Fruit fly (Drosophila melanogaster) whole organism, embryonic: ENCODE measurements around the gene red.

Experiments
- Atf-2 ChIP-seq: fragments of 200-800 bp; sonication (Bioruptor generic); optimal IDR thresholded peaks from 2 replicates; lab custom pipeline; 2016; ENCODE audit warnings: missing biosample characterization, missing genetic modification characterization
- CG10979 ChIP-seq: fragments of 200-800 bp; sonication (Bioruptor generic); optimal IDR thresholded peaks from 2 replicates; lab custom pipeline; 2018; ENCODE audit warnings: missing biosample characterization, mild to moderate bottlenecking, missing genetic modification characterization, moderate library complexity
- CG12744 ChIP-seq: fragments of 200-800 bp; sonication (Bioruptor generic); optimal IDR thresholded peaks from 2 replicates; lab custom pipeline; 2016; ENCODE audit warnings: missing biosample characterization, missing genetic modification characterization
- CG13624 ChIP-seq: fragments of 200-800 bp; sonication (Bioruptor generic); optimal IDR thresholded peaks from 2 replicates; lab custom pipeline; 2016; ENCODE audit warnings: missing biosample characterization, missing genetic modification characterization
- CG13894 ChIP-seq: fragments of 200-800 bp; sonication (Bioruptor generic); optimal IDR thresholded peaks from 3 replicates; lab custom pipeline; 2018; ENCODE audit warnings: missing biosample characterization, mild to moderate bottlenecking, missing genetic modification characterization, moderate library complexity
- CG17359 ChIP-seq: fragments of 200-800 bp; sonication (Bioruptor generic); optimal IDR thresholded peaks from 3 replicates; lab custom pipeline; 2018; ENCODE audit warnings: missing biosample characterization, mild to moderate bottlenecking, missing genetic modification characterization, moderate library complexity
- CG17912 ChIP-seq: fragments of 200-800 bp; sonication (Bioruptor generic); optimal IDR thresholded peaks from 2 replicates; lab custom pipeline; 2018; ENCODE audit warnings: missing biosample characterization, mild to moderate bottlenecking, missing genetic modification characterization
- CG4282 ChIP-seq: fragments of 200-800 bp; sonication (Bioruptor generic); optimal IDR thresholded peaks from 2 replicates; lab custom pipeline; 2016; ENCODE audit warnings: missing biosample characterization, missing genetic modification characterization
- CG4404 ChIP-seq: fragments of 200-800 bp; sonication (Bioruptor generic); IDR thresholded peaks from 2 replicates; pipeline ENCODE4 v1.3.6; 2022; ENCODE audit warnings: missing biosample characterization, missing genetic modification characterization
- CG4424 ChIP-seq: fragments of 200-800 bp; sonication (Bioruptor generic); optimal IDR thresholded peaks from 3 replicates; lab custom pipeline; 2016; ENCODE audit warnings: missing biosample characterization, missing genetic modification characterization
- CG6175 ChIP-seq: fragments of 200-800 bp; sonication (Bioruptor generic); IDR thresholded peaks from 3 replicates; pipeline ENCODE4 v1.3.6; 2022; ENCODE audit warnings: missing biosample characterization, missing genetic modification characterization
- CG6654 ChIP-seq: fragments of 200-800 bp; sonication (Bioruptor generic); optimal IDR thresholded peaks from 2 replicates; lab custom pipeline; 2017; ENCODE audit warnings: missing biosample characterization, mild to moderate bottlenecking, missing genetic modification characterization
- CG7928 ChIP-seq: fragments of 200-800 bp; sonication (Bioruptor generic); optimal IDR thresholded peaks from 2 replicates; lab custom pipeline; 2017; ENCODE audit warnings: missing biosample characterization, mild to moderate bottlenecking, missing genetic modification characterization
- CG7963 ChIP-seq: fragments of 200-800 bp; sonication (Bioruptor generic); IDR thresholded peaks from 3 replicates; pipeline ENCODE4 v1.3.6; 2022; ENCODE audit warnings: missing biosample characterization, missing genetic modification characterization; ENCODE audit not compliant: partially characterized antibody
- CG9215 ChIP-seq: fragments of 200-800 bp; sonication (Bioruptor generic); IDR thresholded peaks from 2 replicates; pipeline ENCODE4 v1.3.6; 2022; ENCODE audit warnings: missing biosample characterization, missing genetic modification characterization
- CG9932 ChIP-seq: fragments of 200-800 bp; sonication (Bioruptor generic); IDR thresholded peaks from 2 replicates; pipeline ENCODE4 v1.3.6; 2022; ENCODE audit warnings: missing biosample characterization, missing genetic modification characterization
- CTCF ChIP-seq: fragments of 200-800 bp; sonication (Bioruptor generic); optimal IDR thresholded peaks from 2 replicates; lab custom pipeline; 2017; ENCODE audit warnings: missing biosample characterization, mild to moderate bottlenecking, missing genetic modification characterization, moderate library complexity
- D19A ChIP-seq: fragments of 200-800 bp; optimal IDR thresholded peaks from 3 replicates; lab custom pipeline; 2019; ENCODE audit warnings: missing biosample characterization, mild to moderate bottlenecking, missing genetic modification characterization, moderate library complexity
- Fer1 ChIP-seq: fragments of 200-800 bp; sonication (Bioruptor generic); optimal IDR thresholded peaks from 2 replicates; lab custom pipeline; 2017; ENCODE audit warnings: missing biosample characterization, mild to moderate bottlenecking, missing genetic modification characterization
- HLH3B ChIP-seq: fragments of 200-800 bp; sonication (Bioruptor generic); IDR thresholded peaks from 2 replicates; pipeline ENCODE4 v1.3.6; 2022; ENCODE audit warnings: missing biosample characterization, missing genetic modification characterization
- HmgZ ChIP-seq: fragments of 200-800 bp; sonication (Bioruptor generic); optimal IDR thresholded peaks from 2 replicates; lab custom pipeline; 2018; ENCODE audit warnings: missing biosample characterization, mild to moderate bottlenecking, missing genetic modification characterization
- Hr51 ChIP-seq, 2 experiments: fragments of 200-800 bp; sonication (Bioruptor generic); optimal IDR thresholded peaks; 2 replicates in 1 of 2; 3 replicates in 1 of 2; lab custom pipeline; 2016 to 2018; ENCODE audit warnings: missing biosample characterization in 2 of 2, missing genetic modification characterization in 2 of 2, mild to moderate bottlenecking in 1 of 2, moderate library complexity in 1 of 2
- Lpt ChIP-seq: fragments of >200 bp; optimal IDR thresholded peaks from 2 replicates; lab custom pipeline; 2018; ENCODE audit warnings: missing biosample characterization, missing genetic modification characterization
- NfI ChIP-seq: fragments of 200-800 bp; sonication (Bioruptor generic); optimal IDR thresholded peaks from 3 replicates; lab custom pipeline; 2018; ENCODE audit warnings: missing biosample characterization, mild to moderate bottlenecking, missing genetic modification characterization, moderate library complexity
- Xrp1 ChIP-seq: fragments of 200-800 bp; sonication (Bioruptor generic); IDR thresholded peaks from 2 replicates; pipeline ENCODE4 v1.3.6; 2022; ENCODE audit warnings: missing biosample characterization, missing genetic modification characterization
- YL-1 ChIP-seq: fragments of 200-800 bp; sonication (Bioruptor generic); optimal IDR thresholded peaks from 3 replicates; lab custom pipeline; 2017; ENCODE audit warnings: missing biosample characterization, mild to moderate bottlenecking, missing genetic modification characterization
- ac ChIP-seq: fragments of 200-800 bp; sonication (Bioruptor generic); optimal IDR thresholded peaks from 3 replicates; lab custom pipeline; 2017; ENCODE audit warnings: missing biosample characterization, mild to moderate bottlenecking, missing genetic modification characterization
- aop ChIP-seq: fragments of 200-800 bp; sonication (Bioruptor generic); IDR thresholded peaks from 2 replicates; pipeline ENCODE4 v1.3.6; 2022; ENCODE audit warnings: missing biosample characterization, missing genetic modification characterization
- ase ChIP-seq: fragments of 200-800 bp; sonication (Bioruptor generic); IDR thresholded peaks from 3 replicates; pipeline ENCODE4 v1.3.6; 2022; ENCODE audit warnings: missing biosample characterization, missing genetic modification characterization
- ato ChIP-seq: fragments of 200-800 bp; sonication (Bioruptor generic); IDR thresholded peaks from 2 replicates; pipeline ENCODE4 v1.3.6; 2022; ENCODE audit warnings: missing biosample characterization, missing genetic modification characterization; ENCODE audit not compliant: partially characterized antibody
- bbx ChIP-seq: fragments of 200-800 bp; sonication (Bioruptor generic); IDR thresholded peaks from 2 replicates; pipeline ENCODE4 v1.3.6; 2022; ENCODE audit warnings: missing biosample characterization, missing genetic modification characterization; ENCODE audit not compliant: partially characterized antibody
- crc ChIP-seq: fragments of 200-800 bp; sonication (Bioruptor generic); optimal IDR thresholded peaks from 2 replicates; lab custom pipeline; 2016; ENCODE audit warnings: missing biosample characterization, missing genetic modification characterization
- disco-r ChIP-seq: fragments of 200-800 bp; sonication (Bioruptor generic); optimal IDR thresholded peaks from 2 replicates; lab custom pipeline; 2016; ENCODE audit warnings: missing biosample characterization, missing genetic modification characterization
- dmrt11E ChIP-seq: fragments of 200-800 bp; sonication (Bioruptor generic); optimal IDR thresholded peaks from 3 replicates; lab custom pipeline; 2018; ENCODE audit warnings: missing biosample characterization, mild to moderate bottlenecking, missing genetic modification characterization, moderate library complexity
- dysf ChIP-seq: fragments of 200-800 bp; sonication (Bioruptor generic); IDR thresholded peaks from 3 replicates; pipeline ENCODE4 v1.3.6; 2022; ENCODE audit warnings: missing biosample characterization, missing genetic modification characterization
- ems ChIP-seq: fragments of 200-800 bp; sonication (Bioruptor generic); optimal IDR thresholded peaks from 3 replicates; lab custom pipeline; 2016; ENCODE audit warnings: missing biosample characterization, missing genetic modification characterization
- fd96Cb ChIP-seq: fragments of 200-800 bp; sonication (Bioruptor generic); optimal IDR thresholded peaks from 2 replicates; lab custom pipeline; 2018; ENCODE audit warnings: missing biosample characterization, mild to moderate bottlenecking, missing genetic modification characterization, moderate library complexity
- ftz-f1 ChIP-seq: fragments of 200-800 bp; sonication (Bioruptor generic); optimal IDR thresholded peaks from 2 replicates; lab custom pipeline; 2016; ENCODE audit warnings: missing biosample characterization, missing genetic modification characterization
- grn ChIP-seq: fragments of 200-800 bp; sonication (Bioruptor generic); optimal IDR thresholded peaks from 3 replicates; lab custom pipeline; 2017; ENCODE audit warnings: missing biosample characterization, missing genetic modification characterization
- inv ChIP-seq: fragments of 200-800 bp; sonication (Bioruptor generic); IDR thresholded peaks from 2 replicates; pipeline ENCODE4 v1.3.6; 2022; ENCODE audit warnings: missing biosample characterization, missing genetic modification characterization; ENCODE audit not compliant: partially characterized antibody
- kni ChIP-seq: fragments of 200-800 bp; sonication (Bioruptor generic); optimal IDR thresholded peaks from 3 replicates; lab custom pipeline; 2017; ENCODE audit warnings: mild to moderate bottlenecking, missing biosample characterization, missing genetic modification reagents, missing genetic modification characterization
- lab ChIP-seq: fragments of 200-800 bp; sonication (Bioruptor generic); optimal IDR thresholded peaks from 3 replicates; lab custom pipeline; 2017; ENCODE audit warnings: missing biosample characterization, missing genetic modification characterization, mild to moderate bottlenecking, moderate library complexity, missing genetic modification reagents
- lola ChIP-seq, 3 experiments: fragments of >200 bp in 2 of 3; fragments of 200-800 bp in 1 of 3; sonication (Bioruptor generic) in 1 of 3; optimal IDR thresholded peaks; 2 replicates each; lab custom pipeline; 2017 to 2019; ENCODE audit warnings: missing biosample characterization in 3 of 3, missing genetic modification characterization in 3 of 3, mild to moderate bottlenecking in 1 of 3, moderate library complexity in 1 of 3
- mam ChIP-seq: fragments of 200-800 bp; sonication (Bioruptor generic); optimal IDR thresholded peaks from 3 replicates; lab custom pipeline; 2016; ENCODE audit warnings: missing biosample characterization, missing genetic modification characterization
- pho ChIP-seq: fragments of 200-800 bp; sonication (Bioruptor generic); optimal IDR thresholded peaks from 2 replicates; lab custom pipeline; 2016; ENCODE audit warnings: missing biosample characterization, missing genetic modification characterization
- pzg ChIP-seq: fragments of 200-800 bp; sonication (Bioruptor generic); optimal IDR thresholded peaks from 3 replicates; lab custom pipeline; 2018; ENCODE audit warnings: missing biosample characterization, mild to moderate bottlenecking, missing genetic modification characterization, moderate library complexity
- row ChIP-seq: fragments of 200-800 bp; sonication (Bioruptor generic); IDR thresholded peaks from 3 replicates; pipeline ENCODE4 v1.3.6; 2022; ENCODE audit warnings: missing biosample characterization, missing genetic modification characterization
- slp2 ChIP-seq: fragments of 200-800 bp; sonication (Bioruptor generic); optimal IDR thresholded peaks from 2 replicates; lab custom pipeline; 2016; ENCODE audit warnings: missing biosample characterization, missing genetic modification characterization
- tin ChIP-seq: fragments of 200-800 bp; sonication (Bioruptor generic); optimal IDR thresholded peaks from 3 replicates; lab custom pipeline; 2016; ENCODE audit warnings: missing biosample characterization, missing genetic modification characterization
- toy ChIP-seq: fragments of 200-800 bp; sonication (Bioruptor generic); IDR thresholded peaks from 2 replicates; pipeline ENCODE4 v1.3.6; 2022; ENCODE audit warnings: missing biosample characterization, missing genetic modification characterization
- unpg ChIP-seq: fragments of 200-800 bp; sonication (Bioruptor generic); optimal IDR thresholded peaks from 3 replicates; lab custom pipeline; 2018; ENCODE audit warnings: missing biosample characterization, mild to moderate bottlenecking, missing genetic modification characterization, moderate library complexity
- vvl ChIP-seq: fragments of 200-800 bp; sonication (Bioruptor generic); IDR thresholded peaks from 2 replicates; pipeline ENCODE4 v1.3.6; 2022; ENCODE audit warnings: missing biosample characterization, missing genetic modification characterization

The red gene

DNA sequence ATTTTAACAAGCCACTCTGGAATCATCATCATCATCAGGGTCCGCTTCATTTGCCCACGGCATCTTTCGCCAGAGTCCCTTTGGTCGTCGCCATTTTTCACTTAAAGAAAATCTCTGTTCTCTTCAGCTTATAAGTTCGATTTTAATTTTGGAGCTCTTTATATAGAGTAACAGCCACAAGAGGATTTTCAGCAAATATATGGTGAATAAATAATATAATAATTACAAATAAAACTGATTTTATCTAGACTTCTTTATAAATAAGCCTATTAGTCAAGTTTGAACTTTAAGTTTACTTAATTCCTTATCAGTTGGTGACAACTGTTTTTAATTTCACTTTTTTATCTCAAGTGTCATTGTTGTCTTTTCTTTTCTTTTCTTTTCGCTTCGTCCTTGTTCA, 59.6 kb downstream of the red start (continued):
- TF ChIP-seq Xrp1: 0 out of 2 replicates have a peak, but pooled peaks have one; percentile 7
- TF ChIP-seq toy (GFP tag; lab: Robert Waterston, UW): no peak
- TF ChIP-seq CG17912: no peak
- no peak for TF ChIP-seq CG6175 (GFP tag; lab: Robert Waterston, UW)
- no peak for TF ChIP-seq ftz-f1 (GFP tag; lab: Kevin White, UChicago)
- TF ChIP-seq CG4424: no peak
- peak; percentile 51 for TF ChIP-seq lab (GFP tag; lab: Kevin White, UChicago)
- TF ChIP-seq Fer1: peak; percentile 44
- TF ChIP-seq pho (GFP tag; lab: Kevin White, UChicago): no peak
- TF ChIP-seq unpg (GFP tag; lab: Kevin White, UChicago): no peak
- no peak for TF ChIP-seq pzg
- TF ChIP-seq tin: no peak
- TF ChIP-seq crc (GFP tag; lab: Kevin White, UChicago): no peak
- TF ChIP-seq CG13894: no peak
- peak; percentile 26 for TF ChIP-seq D19A (tag; lab: Kevin White, UChicago)
- TF ChIP-seq inv: no peak
- no peak for TF ChIP-seq slp2
- no peak for TF ChIP-seq CG13624 (GFP tag; lab: Kevin White, UChicago)
- no peak for TF ChIP-seq dmrt11E (tag; lab: Kevin White, UChicago)
- no peak for TF ChIP-seq dysf (GFP tag; lab: Robert Waterston, UW)
- no peak for TF ChIP-seq CG7963 (GFP tag; lab: Robert Waterston, UW)
- no peak for TF ChIP-seq HLH3B (GFP tag; lab: Robert Waterston, UW)
- TF ChIP-seq lola (GFP tag; optimal IDR thresholded peaks at IDR 0.05; lab: Kevin White, UChicago): no peak
- peak; percentile 4 for TF ChIP-seq fd96Cb
- no peak for TF ChIP-seq CG7928
- no peak for TF ChIP-seq Atf-2 (GFP tag; lab: Kevin White, UChicago)
- no peak for TF ChIP-seq CG10979 (tag; lab: Kevin White, UChicago)
- TF ChIP-seq Lpt (GFP tag; lab: Kevin White, UChicago): no peak
- no peak for TF ChIP-seq aop (GFP tag; lab: Robert Waterston, UW)
- TF ChIP-seq CTCF (GFP tag; lab: Kevin White, UChicago): no peak
- 0 out of 3 replicates have a peak, but pooled peaks have one; percentile 24 for TF ChIP-seq row (GFP tag; lab: Robert Waterston, UW)
- no peak for TF ChIP-seq ase (GFP tag; lab: Robert Waterston, UW)
- TF ChIP-seq CG6654 (GFP tag; lab: Kevin White, UChicago): no peak
- TF ChIP-seq HmgZ (tag; lab: Kevin White, UChicago): no peak
- TF ChIP-seq CG12744: no peak
- peak in 1 of 2 experiments; percentile 34 for TF ChIP-seq Hr51 (GFP tag; optimal IDR thresholded peaks at IDR 0.05; lab: Kevin White, UChicago)
- TF ChIP-seq CG9932 (GFP tag; lab: Robert Waterston, UW): no peak
- peak; percentile 7 for TF ChIP-seq CG17359 (tag; lab: Kevin White, UChicago)
- no peak for TF ChIP-seq disco-r (GFP tag; lab: Kevin White, UChicago)
- no peak for TF ChIP-seq grn (GFP tag; lab: Kevin White, UChicago)
- no peak for TF ChIP-seq CG4404 (GFP tag; lab: Robert Waterston, UW)
- no peak for TF ChIP-seq kni (GFP tag; lab: Kevin White, UChicago)
- no peak for TF ChIP-seq ato
- no peak for TF ChIP-seq NfI (GFP tag; lab: Kevin White, UChicago)
- TF ChIP-seq YL-1: no peak
- TF ChIP-seq CG9215 (GFP tag; lab: Robert Waterston, UW): no peak
- TF ChIP-seq ems (GFP tag; lab: Kevin White, UChicago): no peak
- no peak for TF ChIP-seq bbx (GFP tag; lab: Robert Waterston, UW)
- no peak for TF ChIP-seq vvl
- no peak for TF ChIP-seq CG4282 (GFP tag; lab: Kevin White, UChicago)
- TF ChIP-seq mam: no peak
- TF ChIP-seq ac (GFP tag; lab: Kevin White, UChicago): no peak
